Fruit fly (Drosophila melanogaster) whole organism, embryonic: ENCODE measurements around the gene CG12589.

Experiments
- Asciz ChIP-seq: fragments of 200-800 bp; sonication (Bioruptor generic); optimal IDR thresholded peaks from 2 replicates; lab custom pipeline; 2017; ENCODE audit warnings: missing biosample characterization, mild to moderate bottlenecking, missing genetic modification characterization, missing genetic modification reagents
- CG11093 ChIP-seq: fragments of 200-800 bp; sonication (Bioruptor generic); IDR thresholded peaks from 3 replicates; pipeline ENCODE4 v1.3.6; 2022; ENCODE audit warnings: missing biosample characterization, missing genetic modification characterization
- CG11398 ChIP-seq: fragments of 200-800 bp; sonication (Bioruptor generic); optimal IDR thresholded peaks from 2 replicates; lab custom pipeline; 2016; ENCODE audit warnings: missing biosample characterization, missing genetic modification characterization
- CG1233 ChIP-seq: fragments of 200-800 bp; sonication (Bioruptor generic); optimal IDR thresholded peaks from 4 replicates; lab custom pipeline; 2018; ENCODE audit warnings: missing biosample characterization, mild to moderate bottlenecking, missing genetic modification characterization
- CG15601 ChIP-seq: fragments of 200-800 bp; sonication (Bioruptor generic); optimal IDR thresholded peaks from 3 replicates; lab custom pipeline; 2019; ENCODE audit warnings: missing biosample characterization, mild to moderate bottlenecking, missing genetic modification characterization, moderate library complexity
- CG16813 ChIP-seq: fragments of 200-800 bp; sonication (Bioruptor generic); IDR thresholded peaks from 3 replicates; pipeline ENCODE4 v1.3.6; 2022; ENCODE audit warnings: missing biosample characterization, missing genetic modification characterization; ENCODE audit not compliant: partially characterized antibody
- CG17361 ChIP-seq: fragments of 200-800 bp; sonication (Bioruptor generic); IDR thresholded peaks from 3 replicates; pipeline ENCODE4 v1.3.6; 2022; ENCODE audit warnings: missing biosample characterization, missing genetic modification characterization
- CG17568 ChIP-seq: fragments of 200-800 bp; sonication (Bioruptor generic); optimal IDR thresholded peaks from 2 replicates; lab custom pipeline; 2018; ENCODE audit warnings: missing biosample characterization, mild to moderate bottlenecking, missing genetic modification characterization, moderate library complexity
- CG17912 ChIP-seq: fragments of 200-800 bp; sonication (Bioruptor generic); optimal IDR thresholded peaks from 2 replicates; lab custom pipeline; 2018; ENCODE audit warnings: missing biosample characterization, mild to moderate bottlenecking, missing genetic modification characterization
- CG18764 ChIP-seq: fragments of 200-800 bp; sonication (Bioruptor generic); optimal IDR thresholded peaks from 3 replicates; lab custom pipeline; 2016; ENCODE audit warnings: missing biosample characterization, missing genetic modification characterization
- CG2129 ChIP-seq: fragments of 200-800 bp; sonication (Bioruptor generic); IDR thresholded peaks from 2 replicates; pipeline ENCODE4 v1.3.6; 2022; ENCODE audit warnings: missing biosample characterization, missing genetic modification characterization; ENCODE audit not compliant: partially characterized antibody
- CG2202 ChIP-seq: fragments of 200-800 bp; sonication (Bioruptor generic); optimal IDR thresholded peaks from 2 replicates; lab custom pipeline; 2018; ENCODE audit warnings: missing biosample characterization, mild to moderate bottlenecking, missing genetic modification characterization
- CG32532 ChIP-seq: fragments of 200-800 bp; sonication (Bioruptor generic); IDR thresholded peaks from 2 replicates; pipeline ENCODE4 v1.3.6; 2022; ENCODE audit warnings: missing biosample characterization, missing genetic modification characterization
- CG3281 ChIP-seq: fragments of 200-800 bp; sonication (Bioruptor generic); optimal IDR thresholded peaks from 3 replicates; lab custom pipeline; 2017; ENCODE audit warnings: missing biosample characterization, mild to moderate bottlenecking, missing genetic modification characterization
- CG33557 ChIP-seq: fragments of 200-800 bp; sonication (Bioruptor generic); optimal IDR thresholded peaks from 2 replicates; lab custom pipeline; 2019; ENCODE audit warnings: missing biosample characterization, mild to moderate bottlenecking, missing genetic modification characterization, moderate library complexity
- CG3407 ChIP-seq: fragments of 200-800 bp; sonication (Bioruptor generic); optimal IDR thresholded peaks from 2 replicates; lab custom pipeline; 2018; ENCODE audit warnings: missing biosample characterization, mild to moderate bottlenecking, missing genetic modification characterization
- CG4707 ChIP-seq: fragments of 200-800 bp; sonication (Bioruptor generic); optimal IDR thresholded peaks from 2 replicates; lab custom pipeline; 2018; ENCODE audit warnings: missing biosample characterization, mild to moderate bottlenecking, missing genetic modification characterization, moderate library complexity
- CG5245 ChIP-seq: fragments of 200-800 bp; sonication (Bioruptor generic); optimal IDR thresholded peaks from 3 replicates; lab custom pipeline; 2016; ENCODE audit warnings: missing biosample characterization, missing genetic modification characterization
- CG7745 ChIP-seq: fragments of 200-800 bp; sonication (Bioruptor generic); optimal IDR thresholded peaks from 2 replicates; lab custom pipeline; 2018; ENCODE audit warnings: missing biosample characterization, mild to moderate bottlenecking, missing genetic modification characterization, moderate library complexity
- CG9609 ChIP-seq: fragments of 200-800 bp; sonication (Bioruptor generic); optimal IDR thresholded peaks from 3 replicates; lab custom pipeline; 2016; ENCODE audit warnings: missing biosample characterization, missing genetic modification characterization
- CTCF ChIP-seq: fragments of 200-800 bp; sonication (Bioruptor generic); optimal IDR thresholded peaks from 2 replicates; lab custom pipeline; 2017; ENCODE audit warnings: missing biosample characterization, mild to moderate bottlenecking, missing genetic modification characterization, moderate library complexity
- Camta ChIP-seq: fragments of 200-800 bp; sonication (Bioruptor generic); optimal IDR thresholded peaks from 2 replicates; lab custom pipeline; 2016; ENCODE audit warnings: missing biosample characterization, missing genetic modification characterization
- Dad ChIP-seq: fragments of 200-800 bp; sonication (Bioruptor generic); optimal IDR thresholded peaks from 3 replicates; lab custom pipeline; 2016; ENCODE audit warnings: missing biosample characterization, missing genetic modification characterization
- Dbx ChIP-seq: fragments of 200-800 bp; sonication (Bioruptor generic); IDR thresholded peaks from 3 replicates; pipeline ENCODE4 v1.3.6; 2022; ENCODE audit warnings: missing biosample characterization, missing genetic modification characterization
- ERR ChIP-seq: fragments of 200-800 bp; sonication (Bioruptor generic); optimal IDR thresholded peaks from 2 replicates; lab custom pipeline; 2016; ENCODE audit warnings: missing biosample characterization, missing genetic modification characterization
- GATAe ChIP-seq: fragments of 200-800 bp; sonication (Bioruptor generic); conservative IDR thresholded peaks from 2 replicates; pipeline ENCODE4 v1.3.6; 2022; ENCODE audit warnings: missing biosample characterization, missing genetic modification characterization
- Gug ChIP-seq: fragments of 200-800 bp; sonication (Bioruptor generic); IDR thresholded peaks from 4 replicates; pipeline ENCODE4 v1.3.6; 2022; ENCODE audit warnings: missing biosample characterization, missing genetic modification characterization
- Kr ChIP-seq: fragments of 200-800 bp; sonication (Bioruptor generic); optimal IDR thresholded peaks from 2 replicates; lab custom pipeline; 2017; ENCODE audit warnings: missing biosample characterization, mild to moderate bottlenecking, missing genetic modification characterization
- Myb ChIP-seq: fragments of 200-800 bp; sonication (Bioruptor generic); optimal IDR thresholded peaks from 2 replicates; lab custom pipeline; 2016; ENCODE audit warnings: missing biosample characterization, missing genetic modification characterization
- NC2α ChIP-seq: fragments of 200-800 bp; sonication (Bioruptor generic); optimal IDR thresholded peaks from 2 replicates; lab custom pipeline; 2016; ENCODE audit warnings: missing biosample characterization, missing genetic modification characterization
- Ravus ChIP-seq: fragments of 200-800 bp; sonication (Bioruptor generic); IDR thresholded peaks from 2 replicates; pipeline ENCODE4 v1.3.6; 2022; ENCODE audit warnings: missing biosample characterization, missing genetic modification characterization
- Taf1 ChIP-seq: fragments of 200-800 bp; sonication (Bioruptor generic); IDR thresholded peaks from 2 replicates; pipeline ENCODE4 v1.3.6; 2022; ENCODE audit warnings: missing biosample characterization, missing genetic modification characterization
- Xrp1 ChIP-seq: fragments of 200-800 bp; sonication (Bioruptor generic); IDR thresholded peaks from 2 replicates; pipeline ENCODE4 v1.3.6; 2022; ENCODE audit warnings: missing biosample characterization, missing genetic modification characterization
- cad ChIP-seq: fragments of >200 bp; optimal IDR thresholded peaks from 2 replicates; lab custom pipeline; 2017; ENCODE audit warnings: missing biosample characterization, missing genetic modification characterization
- gem ChIP-seq: fragments of 200-800 bp; sonication (Bioruptor generic); optimal IDR thresholded peaks from 2 replicates; lab custom pipeline; 2019; ENCODE audit warnings: missing biosample characterization, mild to moderate bottlenecking, missing genetic modification characterization, moderate library complexity
- gsb-n ChIP-seq: fragments of 200-800 bp; sonication (Bioruptor generic); optimal IDR thresholded peaks from 3 replicates; lab custom pipeline; 2018; ENCODE audit warnings: missing biosample characterization, mild to moderate bottlenecking, missing genetic modification characterization
- h ChIP-seq: fragments of >200 bp; optimal IDR thresholded peaks from 2 replicates; lab custom pipeline; 2017
- jing ChIP-seq: fragments of 200-800 bp; sonication (Bioruptor generic); optimal IDR thresholded peaks from 2 replicates; lab custom pipeline; 2018; ENCODE audit warnings: missing biosample characterization, mild to moderate bottlenecking, missing genetic modification characterization
- jumu ChIP-seq: fragments of 200-800 bp; sonication (Bioruptor generic); optimal IDR thresholded peaks from 3 replicates; lab custom pipeline; 2016; ENCODE audit warnings: missing biosample characterization, missing genetic modification characterization
- kah ChIP-seq: fragments of 200-800 bp; sonication (Bioruptor generic); optimal IDR thresholded peaks from 2 replicates; lab custom pipeline; 2018; ENCODE audit warnings: missing biosample characterization, mild to moderate bottlenecking, missing genetic modification characterization
- kay ChIP-seq: fragments of 200-800 bp; sonication (Bioruptor generic); optimal IDR thresholded peaks from 2 replicates; lab custom pipeline; 2016; ENCODE audit warnings: missing biosample characterization, missing genetic modification characterization
- klu ChIP-seq: fragments of 200-800 bp; sonication (Bioruptor generic); IDR thresholded peaks from 2 replicates; pipeline ENCODE4 v1.3.6; 2022; ENCODE audit warnings: missing biosample characterization, missing genetic modification characterization
- mirr ChIP-seq: fragments of 200-800 bp; sonication (Bioruptor generic); optimal IDR thresholded peaks from 3 replicates; lab custom pipeline; 2018; ENCODE audit warnings: missing biosample characterization, mild to moderate bottlenecking, missing genetic modification characterization
- nom ChIP-seq: fragments of 200-800 bp; sonication (Bioruptor generic); optimal IDR thresholded peaks from 2 replicates; lab custom pipeline; 2017; ENCODE audit warnings: missing biosample characterization, missing genetic modification characterization, mild to moderate bottlenecking, moderate library complexity, missing genetic modification reagents
- oc ChIP-seq: fragments of 200-800 bp; sonication (Bioruptor generic); optimal IDR thresholded peaks from 2 replicates; lab custom pipeline; 2018; ENCODE audit warnings: missing biosample characterization, mild to moderate bottlenecking, missing genetic modification characterization, moderate library complexity
- pb ChIP-seq: fragments of 200-800 bp; sonication (Bioruptor generic); optimal IDR thresholded peaks from 3 replicates; lab custom pipeline; 2016; ENCODE audit warnings: missing biosample characterization, missing genetic modification characterization
- row ChIP-seq: fragments of 200-800 bp; sonication (Bioruptor generic); IDR thresholded peaks from 3 replicates; pipeline ENCODE4 v1.3.6; 2022; ENCODE audit warnings: missing biosample characterization, missing genetic modification characterization
- seq ChIP-seq: fragments of 200-800 bp; sonication (Bioruptor generic); IDR thresholded peaks from 2 replicates; pipeline ENCODE4 v1.3.6; 2022; ENCODE audit warnings: missing biosample characterization, missing genetic modification characterization
- sisA ChIP-seq: fragments of 200-800 bp; sonication (Bioruptor generic); IDR thresholded peaks from 2 replicates; pipeline ENCODE4 v1.3.6; 2022; ENCODE audit warnings: missing biosample characterization, missing genetic modification characterization
- unpg ChIP-seq: fragments of 200-800 bp; sonication (Bioruptor generic); optimal IDR thresholded peaks from 3 replicates; lab custom pipeline; 2018; ENCODE audit warnings: missing biosample characterization, mild to moderate bottlenecking, missing genetic modification characterization, moderate library complexity
- usp ChIP-seq: fragments of >200 bp; optimal IDR thresholded peaks from 2 replicates; lab custom pipeline; 2017; ENCODE audit warnings: missing biosample characterization, missing genetic modification characterization
- vvl ChIP-seq: fragments of 200-800 bp; sonication (Bioruptor generic); IDR thresholded peaks from 2 replicates; pipeline ENCODE4 v1.3.6; 2022; ENCODE audit warnings: missing biosample characterization, missing genetic modification characterization
- z ChIP-seq: fragments of 200-800 bp; sonication (Bioruptor generic); IDR thresholded peaks from 3 replicates; pipeline ENCODE4 v1.3.6; 2022; ENCODE audit warnings: missing biosample characterization, missing genetic modification characterization

The CG12589 gene

DNA sequence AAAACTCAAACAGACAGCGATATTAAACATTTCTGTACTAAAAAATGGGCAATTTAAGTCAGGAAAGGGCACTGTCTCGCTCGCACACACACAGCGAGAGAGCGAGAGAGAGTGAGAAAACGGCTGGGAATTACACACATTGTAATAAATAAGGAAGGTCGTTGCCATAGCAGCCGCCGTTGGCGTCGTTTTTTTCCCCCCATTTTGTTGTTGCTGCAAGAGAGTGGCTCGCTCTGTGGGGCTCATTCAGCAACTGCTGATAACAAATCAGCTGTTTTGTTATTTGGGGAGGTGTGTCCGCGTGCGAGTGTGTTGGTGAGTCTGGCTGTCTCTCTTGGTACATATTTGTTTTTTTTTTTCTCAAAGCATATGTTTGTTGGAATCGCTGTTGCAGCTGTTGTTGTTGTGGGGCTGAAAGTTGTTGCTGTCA is 50.9 kb downstream of the CG12589 start (continued):
- TF ChIP-seq Taf1 (GFP tag; lab: Robert Waterston, UW) (no peak), CG15601 (tag; lab: Kevin White, UChicago) (peak; percentile 73), usp (GFP tag; lab: Kevin White, UChicago) (no peak), seq (GFP tag; lab: Robert Waterston, UW) (no peak), CG3407 (GFP tag; lab: Kevin White, UChicago) (peak; percentile 75), cad (GFP tag; lab: Kevin White, UChicago) (no peak), gsb-n (tag; lab: Kevin White, UChicago) (peak; percentile 14), CG17912 (GFP tag; lab: Kevin White, UChicago) (peak; percentile 66), row (GFP tag; lab: Robert Waterston, UW) (no peak), CG32532 (GFP tag; lab: Robert Waterston, UW) (no peak), CG1233 (peak; percentile 66), CG9609 (GFP tag; lab: Kevin White, UChicago) (no peak), nom (GFP tag; lab: Kevin White, UChicago) (peak; percentile 52), CG2129 (GFP tag; lab: Robert Waterston, UW) (no peak), Camta (no peak), gem (peak; percentile 31), vvl (GFP tag; lab: Robert Waterston, UW) (no peak), CG5245 (GFP tag; lab: Kevin White, UChicago) (no peak), z (GFP tag; lab: Robert Waterston, UW) (no peak), GATAe (GFP tag; lab: Robert Waterston, UW) (no peak), CG18764 (GFP tag; lab: Kevin White, UChicago) (peak; percentile 16), pb (GFP tag; lab: Kevin White, UChicago) (no peak), Asciz (GFP tag; lab: Kevin White, UChicago) (peak; percentile 64), mirr (GFP tag; lab: Kevin White, UChicago) (peak; percentile 71), CG33557 (GFP tag; lab: Kevin White, UChicago) (peak; percentile 68), jing (no peak), CTCF (GFP tag; lab: Kevin White, UChicago) (peak; percentile 63), CG17568 (GFP tag; lab: Kevin White, UChicago) (peak; percentile 78), kay (GFP tag; lab: Kevin White, UChicago) (peak; percentile 6), CG3281 (GFP tag; lab: Kevin White, UChicago) (no peak), Dad (no peak), ERR (no peak), klu (no peak), jumu (no peak), CG11398 (GFP tag; lab: Kevin White, UChicago) (peak; percentile 39), Gug (GFP tag; lab: Robert Waterston, UW) (no peak), Kr (GFP tag; lab: Kevin White, UChicago) (peak; percentile 49), Ravus (no peak), CG2202 (tag; lab: Kevin White, UChicago) (peak; percentile 58), NC2α (GFP tag; lab: Kevin White, UChicago) (peak; percentile 43), kah (peak; percentile 72), CG4707 (peak; percentile 77), Xrp1 (no peak), CG16813 (GFP tag; lab: Robert Waterston, UW) (no peak), sisA (GFP tag; lab: Robert Waterston, UW) (no peak), CG11093 (GFP tag; lab: Robert Waterston, UW) (no peak), Dbx (GFP tag; lab: Robert Waterston, UW) (no peak), CG17361 (GFP tag; lab: Robert Waterston, UW) (no peak), unpg (GFP tag; lab: Kevin White, UChicago) (peak; percentile 50), h (no peak), Myb (GFP tag; lab: Kevin White, UChicago) (no peak), CG7745 (peak; percentile 61), oc (tag; lab: Kevin White, UChicago) (peak; percentile 51)
